Worm (Caenorhabditis elegans): ENCODE measurements around the gene pals-23.

- no peak for TF ChIP-seq dao-5 (tag; optimal IDR thresholded peaks at IDR 0.05)
- no peak for TF ChIP-seq him-1 (tag; optimal IDR thresholded peaks at IDR 0.05)
These were observed 28.4 kb upstream of the pals-23 start for ce11 chrIII:96196-96595.
